Worm (Caenorhabditis elegans) whole organism, L2 larva: Measurements from ENCODE around the gene fbxb-41.
"Not testable (repeated sequence)": the region's sequence is repeated elsewhere in the genome, so short reads cannot be mapped to it uniquely, and the experiment has no call there.

Source experiments
- C34F6.9 ChIP-seq: fragments of 150-350 bp; optimal IDR thresholded peaks from 2 replicates; lab custom pipeline; 2014; ENCODE audit warnings: missing biosample characterization, missing genetic modification characterization
- R02D3.7 ChIP-seq: fragments of 150-350 bp; optimal IDR thresholded peaks from 2 replicates; lab custom pipeline; 2014; ENCODE audit warnings: missing biosample characterization, missing genetic modification characterization
- Y55F3AM.14 ChIP-seq: fragments of 200-800 bp; sonication (Bioruptor generic); optimal IDR thresholded peaks from 2 replicates; lab custom pipeline; 2018; ENCODE audit warnings: mild to moderate bottlenecking, missing genetic modification characterization, missing compliant biosample characterization
- ZK546.5 ChIP-seq: sonication (generic microtip); optimal IDR thresholded peaks from 2 replicates; lab custom pipeline; 2017; ENCODE audit warnings: missing biosample characterization, missing genetic modification characterization
- alr-1 ChIP-seq: fragments of 150-350 bp; optimal IDR thresholded peaks from 2 replicates; lab custom pipeline; 2014; ENCODE audit warnings: missing biosample characterization, missing genetic modification characterization
- aly-2 ChIP-seq: fragments of 150-350 bp; optimal IDR thresholded peaks from 2 replicates; lab custom pipeline; 2014; ENCODE audit warnings: missing biosample characterization, missing genetic modification characterization
- ama-1 ChIP-seq: fragments of 150-350 bp; optimal IDR thresholded peaks from 2 replicates; lab custom pipeline; 2018; ENCODE audit warnings: inconsistent platforms
- crh-2 ChIP-seq: sonication (generic microtip); optimal IDR thresholded peaks from 2 replicates; lab custom pipeline; 2017; ENCODE audit warnings: missing biosample characterization, missing genetic modification characterization
- dmd-4 ChIP-seq: sonication (generic microtip); optimal IDR thresholded peaks from 2 replicates; lab custom pipeline; 2017; ENCODE audit warnings: missing biosample characterization, missing genetic modification characterization
- elt-1 ChIP-seq: fragments of 150-350 bp; optimal IDR thresholded peaks from 2 replicates; lab custom pipeline; 2014; ENCODE audit warnings: missing biosample characterization, missing genetic modification characterization
- fos-1 ChIP-seq: fragments of 150-350 bp; optimal IDR thresholded peaks from 2 replicates; lab custom pipeline; 2014; ENCODE audit warnings: missing biosample characterization, missing genetic modification characterization
- lin-11 ChIP-seq: fragments of 150-350 bp; sonication (generic microtip); optimal IDR thresholded peaks from 2 replicates; lab custom pipeline; 2014; ENCODE audit warnings: missing biosample characterization, missing genetic modification characterization, inconsistent platforms, mixed read lengths
- lin-13 ChIP-seq: fragments of 150-350 bp; optimal IDR thresholded peaks from 2 replicates; lab custom pipeline; 2014; ENCODE audit warnings: missing biosample characterization, missing genetic modification reagents, missing genetic modification characterization
- lin-39 ChIP-seq: fragments of 150-350 bp; optimal IDR thresholded peaks from 2 replicates; lab custom pipeline; 2014; ENCODE audit warnings: missing biosample characterization, missing genetic modification reagents, missing genetic modification characterization
- lsy-2 ChIP-seq, 2 experiments: fragments of 150-350 bp in 1 of 2; sonication (generic microtip) in 1 of 2; optimal IDR thresholded peaks; 2 replicates each; lab custom pipeline; 2014 to 2017; ENCODE audit warnings: missing biosample characterization in 2 of 2, missing genetic modification characterization in 2 of 2
- mab-5 ChIP-seq: fragments of 150-350 bp; optimal IDR thresholded peaks from 2 replicates; lab custom pipeline; 2014; ENCODE audit warnings: missing biosample characterization, missing genetic modification characterization
- mbf-1 ChIP-seq: sonication (generic microtip); optimal IDR thresholded peaks from 2 replicates; lab custom pipeline; 2017; ENCODE audit warnings: missing biosample characterization, missing genetic modification characterization
- mdl-1 ChIP-seq, 2 experiments: fragments of 150-350 bp in 1 of 2; sonication (generic microtip) in 1 of 2; optimal IDR thresholded peaks; 2 replicates each; lab custom pipeline; 2017; ENCODE audit warnings: missing biosample characterization in 2 of 2, missing genetic modification characterization in 2 of 2
- nhr-11 ChIP-seq: fragments of 150-350 bp; optimal IDR thresholded peaks from 2 replicates; lab custom pipeline; 2014; ENCODE audit warnings: missing biosample characterization, missing genetic modification characterization
- nhr-129 ChIP-seq: fragments of 150-350 bp; optimal IDR thresholded peaks from 2 replicates; lab custom pipeline; 2014; ENCODE audit warnings: missing biosample characterization, missing genetic modification characterization
- nhr-23 ChIP-seq: fragments of 150-350 bp; optimal IDR thresholded peaks from 2 replicates; lab custom pipeline; 2014; ENCODE audit warnings: missing biosample characterization, missing genetic modification reagents, missing genetic modification characterization
- nhr-6 ChIP-seq: fragments of 150-350 bp; optimal IDR thresholded peaks from 2 replicates; lab custom pipeline; 2014; ENCODE audit warnings: missing biosample characterization, missing genetic modification characterization
- skn-1 ChIP-seq: sonication (generic microtip); optimal IDR thresholded peaks from 2 replicates; lab custom pipeline; 2017; ENCODE audit warnings: missing biosample characterization, missing genetic modification characterization
- sma-3 ChIP-seq: sonication (generic microtip); optimal IDR thresholded peaks from 2 replicates; lab custom pipeline; 2016; ENCODE audit warnings: missing genetic modification reagents, missing genetic modification characterization, missing compliant biosample characterization
- sma-9 ChIP-seq, 2 experiments: fragments of 150-350 bp in 1 of 2; sonication (generic microtip) in 1 of 2; optimal IDR thresholded peaks; 2 replicates each; lab custom pipeline; 2014 to 2016; ENCODE audit warnings: missing genetic modification characterization in 2 of 2, mild to moderate bottlenecking in 1 of 2, missing biosample characterization in 1 of 2, missing compliant biosample characterization in 1 of 2, missing genetic modification reagents in 1 of 2, moderate library complexity in 1 of 2
- snpc-4 ChIP-seq: fragments of 150-350 bp; optimal IDR thresholded peaks from 2 replicates; lab custom pipeline; 2014; ENCODE audit warnings: missing biosample characterization, missing genetic modification characterization
- unc-39 ChIP-seq: fragments of 150-350 bp; optimal IDR thresholded peaks from 2 replicates; lab custom pipeline; 2014; ENCODE audit warnings: missing biosample characterization, missing genetic modification characterization
- unc-55 ChIP-seq: fragments of 150-350 bp; sonication (generic microtip); optimal IDR thresholded peaks from 3 replicates; lab custom pipeline; 2014; ENCODE audit warnings: missing biosample characterization, missing genetic modification reagents, missing genetic modification characterization
- unc-62 ChIP-seq: fragments of 150-350 bp; optimal IDR thresholded peaks from 2 replicates; lab custom pipeline; 2014; ENCODE audit warnings: missing biosample characterization, missing genetic modification reagents, missing genetic modification characterization
- ztf-4 ChIP-seq: fragments of 150-350 bp; optimal IDR thresholded peaks from 2 replicates; lab custom pipeline; 2014; ENCODE audit warnings: missing biosample characterization, missing genetic modification characterization

fbxb-41 gene

DNA sequence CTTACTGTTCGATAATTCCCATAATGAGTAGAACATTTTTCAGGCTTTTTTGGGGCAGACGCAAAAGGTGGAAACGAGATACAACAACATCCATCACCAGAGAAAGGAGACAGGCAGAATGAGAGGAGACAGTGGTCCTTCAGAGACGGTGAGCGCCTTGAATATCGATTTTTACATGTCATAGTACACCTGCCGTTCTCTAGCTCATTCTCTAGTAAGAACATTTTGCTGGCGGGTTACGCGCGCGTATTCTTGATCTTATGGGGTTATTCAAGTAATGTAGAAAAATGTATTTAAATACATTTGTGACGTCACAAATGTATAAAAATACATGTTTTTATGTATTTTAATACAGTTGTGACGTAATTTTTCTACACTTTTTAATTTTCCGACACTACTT lies 1.8 kb upstream of the fbxb-41 start, which contains the start of gene fbxb-45:
Gene fbxb-45, minus strand, starts transcription at position 101 of the 400 bp plus-strand sequence.
- TF ChIP-seq nhr-23 (tag; lab: Kevin White, UChicago); aly-2 (tag; lab: Kevin White, UChicago); mdl-1 (tag; optimal IDR thresholded peaks at IDR 0.05; lab: Kevin White, UChicago): not testable (repeated sequence)
- TF ChIP-seq, all 48 proteins: peak for 0; not testable (repeated sequence) for 48

ce11 chrII:1040464-1040863 lies 1.7 kb downstream of the fbxb-41 start, which contains the start of gene fbxb-39:
TSS of gene fbxb-39 (minus strand) at chrII:1040564.
- TF ChIP-seq nhr-129 (tag; lab: Kevin White, UChicago) (no peak), Y55F3AM.14 (GFP tag; lab: Kevin White, UChicago) (no peak), ama-1 (lab: Kevin White, UChicago) (no peak), unc-39 (tag; lab: Kevin White, UChicago) (no peak), unc-55 (GFP tag; lab: Kevin White, UChicago) (no peak), dmd-4 (no peak)

ce11 chrII:1028602-1029001 lies 13.5 kb downstream of the fbxb-41 start, which contains the start of gene math-34:
TSS of gene math-34 (plus strand) at chrII:1028972.
- no peak for TF ChIP-seq lin-39 (tag; lab: Kevin White, UChicago)
- TF ChIP-seq fos-1: peak; percentile 23

DNA sequence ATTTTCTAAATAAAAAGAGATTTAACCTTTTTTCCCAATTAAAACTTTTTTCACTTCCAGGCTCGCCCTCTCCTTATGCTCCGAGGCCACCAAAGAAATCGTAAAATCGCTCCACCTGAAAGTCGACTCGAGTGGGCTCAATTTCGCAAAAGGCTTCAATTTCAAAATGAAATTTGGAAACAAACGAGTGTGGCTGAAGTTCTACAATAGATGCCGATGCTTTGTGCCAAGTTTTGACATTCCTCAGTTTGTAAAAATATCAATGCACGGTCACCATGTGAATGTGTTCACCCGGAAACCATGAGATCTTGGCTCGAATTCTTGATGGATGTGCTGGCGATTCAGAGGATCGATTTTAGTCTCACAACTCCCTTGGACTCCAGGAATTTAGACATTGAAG lies 15.5 kb downstream of the fbxb-41 start, which contains the start of gene M01D1.12:
Gene M01D1.12, plus strand, starts transcription at position 301 of the 400 bp plus-strand sequence.
- TF ChIP-seq lin-11 (tag; lab: Kevin White, UChicago) (no peak), mdl-1 (tag; optimal IDR thresholded peaks at IDR 0.05; lab: Kevin White, UChicago) (no peak), nhr-23 (tag; lab: Kevin White, UChicago) (no peak), skn-1 (tag; lab: Kevin White, UChicago) (no peak), sma-9 (GFP tag; optimal IDR thresholded peaks at IDR 0.05; lab: Kevin White, UChicago) (no peak), sma-9 (tag; optimal IDR thresholded peaks at IDR 0.05; lab: Kevin White, UChicago) (no peak), lsy-2 (tag; optimal IDR thresholded peaks at IDR 0.05; lab: Kevin White, UChicago) (no peak), ama-1 (lab: Kevin White, UChicago) (no peak), snpc-4 (tag; lab: Kevin White, UChicago) (no peak), unc-55 (GFP tag; lab: Kevin White, UChicago) (no peak), R02D3.7 (tag; lab: Kevin White, UChicago) (no peak), mbf-1 (tag; lab: Kevin White, UChicago) (no peak), dmd-4 (no peak)

ce11 chrII:1024684-1025083 lies 17.4 kb downstream of the fbxb-41 start, which contains the start of gene btb-11:
TSS of gene btb-11 (minus strand) at chrII:1024784.
- not testable (repeated sequence) for TF ChIP-seq mdl-1 (tag; optimal IDR thresholded peaks at IDR 0.05; lab: Kevin White, UChicago); unc-62 (GFP tag; lab: Kevin White, UChicago); lin-13 (GFP tag; lab: Kevin White, UChicago)

ce11 chrII:1006375-1006774 lies 35.8 kb downstream of the fbxb-41 start, which contains the start of gene F45D11.14:
TSS of gene F45D11.14 (minus strand) at chrII:1006475.
- TF ChIP-seq fos-1; mab-5; unc-55 (GFP tag; lab: Kevin White, UChicago): not testable (repeated sequence)
- TF ChIP-seq, all 48 proteins: peak for 0; not testable (repeated sequence) for 48

DNA sequence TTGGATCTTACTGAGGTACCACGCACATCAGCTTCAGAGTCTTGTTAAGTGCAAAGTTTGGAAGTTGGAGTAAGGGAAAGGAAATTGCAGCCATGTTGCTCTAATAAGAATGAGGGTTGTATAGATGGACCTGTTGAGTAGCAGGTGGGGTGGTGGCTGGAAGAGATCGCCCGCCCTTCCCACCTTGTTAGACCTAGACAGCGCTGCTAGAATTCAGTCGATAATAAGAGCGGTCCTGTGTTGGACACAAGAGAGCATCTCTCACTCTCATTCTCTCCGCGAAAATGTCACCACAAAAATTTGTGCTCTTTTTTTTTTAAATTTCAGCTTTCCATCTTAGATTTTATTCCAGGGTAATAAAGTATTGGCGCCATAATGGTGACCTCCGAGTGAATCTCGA lies 40.8 kb downstream of the fbxb-41 start, which contains the start of the genes fbxb-30 and F45D11.5:
Gene fbxb-30, minus strand, starts transcription at position 101 of the 400 bp plus-strand sequence.
Gene F45D11.5, plus strand, starts transcription at position 352 of the 400 bp plus-strand sequence.
- no peak for TF ChIP-seq lin-11 (tag; lab: Kevin White, UChicago)
- TF ChIP-seq nhr-11: no peak
- TF ChIP-seq ztf-4 (tag; lab: Kevin White, UChicago): no peak
- no peak for TF ChIP-seq sma-3 (GFP tag; lab: Kevin White, UChicago)
- TF ChIP-seq elt-1 (tag; lab: Kevin White, UChicago): no peak
- no peak for TF ChIP-seq ZK546.5 (tag; lab: Kevin White, UChicago)
- no peak for TF ChIP-seq alr-1 (tag; lab: Kevin White, UChicago)
- no peak for TF ChIP-seq crh-2 (tag; lab: Kevin White, UChicago)
- no peak for TF ChIP-seq C34F6.9 (tag; lab: Kevin White, UChicago)
- no peak for TF ChIP-seq lin-39 (tag; lab: Kevin White, UChicago)
- TF ChIP-seq nhr-6 (tag; lab: Kevin White, UChicago): no peak
